Worm (Caenorhabditis elegans) whole organism, young adult: ENCODE data around the gene adh-1.

Source experiments
- F10E7.11 ChIP-seq: sonication (generic microtip); optimal IDR thresholded peaks from 2 replicates; lab custom pipeline; 2017; ENCODE audit warnings: mild to moderate bottlenecking, missing genetic modification characterization, moderate library complexity, missing compliant biosample characterization
- F37B4.10 ChIP-seq: fragments of 200-800 bp; sonication (Bioruptor generic); IDR thresholded peaks from 2 replicates; pipeline ENCODE4 v1.3.6; 2022; ENCODE audit warnings: missing genetic modification characterization, missing compliant biosample characterization
- F39B2.1 ChIP-seq: fragments of 200-800 bp; sonication (Bioruptor generic); IDR thresholded peaks from 2 replicates; pipeline ENCODE4 v1.3.6; 2022; ENCODE audit warnings: missing genetic modification reagents, missing genetic modification characterization, missing compliant biosample characterization
- F49E8.2 ChIP-seq: sonication (generic microtip); optimal IDR thresholded peaks from 3 replicates; lab custom pipeline; 2017; ENCODE audit warnings: missing genetic modification characterization, mild to moderate bottlenecking, missing compliant biosample characterization, antibody characterized with exemption, moderate library complexity; ENCODE audit not compliant: insufficient read depth
- K11D2.4 ChIP-seq: fragments of 200-800 bp; sonication (Bioruptor generic); IDR thresholded peaks from 2 replicates; pipeline ENCODE4 v1.3.6; 2022; ENCODE audit warnings: missing genetic modification reagents, missing genetic modification characterization, missing compliant biosample characterization
- K12H6.12 ChIP-seq: fragments of 200-800 bp; sonication (Bioruptor generic); optimal IDR thresholded peaks from 2 replicates; lab custom pipeline; 2018; ENCODE audit warnings: mild to moderate bottlenecking, missing genetic modification characterization, missing compliant biosample characterization
- akir-1 ChIP-seq: fragments of 200-800 bp; sonication (Bioruptor generic); optimal IDR thresholded peaks from 2 replicates; lab custom pipeline; 2018; ENCODE audit warnings: mild to moderate bottlenecking, missing genetic modification characterization, moderate library complexity, missing compliant biosample characterization
- ama-1 ChIP-seq, 3 experiments: fragments of 150-350 bp in 1 of 3; sonication (generic microtip) in 2 of 3; optimal IDR thresholded peaks; 2 replicates each; lab custom pipeline; 2014 to 2018; ENCODE audit warnings: missing biosample characterization in 2 of 3, missing genetic modification characterization in 2 of 3, missing genetic modification reagents in 2 of 3
- aptf-3 ChIP-seq: fragments of 200-800 bp; sonication (Bioruptor generic); IDR thresholded peaks from 2 replicates; pipeline ENCODE4 v1.3.6; 2022; ENCODE audit warnings: missing genetic modification characterization, missing compliant biosample characterization
- attf-3 ChIP-seq: fragments of 200-800 bp; sonication (Bioruptor generic); conservative IDR thresholded peaks from 2 replicates; pipeline ENCODE4 v1.3.6; 2022; ENCODE audit warnings: missing genetic modification reagents, missing genetic modification characterization, missing compliant biosample characterization
- attf-5 ChIP-seq: fragments of 200-800 bp; sonication (Bioruptor generic); optimal IDR thresholded peaks from 2 replicates; lab custom pipeline; 2018; ENCODE audit warnings: mild to moderate bottlenecking, missing genetic modification characterization, missing compliant biosample characterization
- ccch-3 ChIP-seq: fragments of 200-800 bp; sonication (Bioruptor generic); optimal IDR thresholded peaks from 2 replicates; lab custom pipeline; 2018; ENCODE audit warnings: mild to moderate bottlenecking, missing genetic modification characterization, missing compliant biosample characterization
- cebp-1 ChIP-seq, 2 experiments: fragments of 200-800 bp in 1 of 2; sonication (Bioruptor generic) in 1 of 2; sonication (generic microtip) in 1 of 2; IDR thresholded peaks in 1 of 2; optimal IDR thresholded peaks in 1 of 2; 2 replicates each; pipeline versions ENCODE4 v1.3.6 to Lab custom; 2017 to 2022; ENCODE audit warnings: missing compliant biosample characterization in 2 of 2, missing genetic modification characterization in 2 of 2, mild to moderate bottlenecking in 1 of 2, missing genetic modification reagents in 1 of 2, moderate library complexity in 1 of 2
- cebp-2 ChIP-seq: fragments of 200-800 bp; sonication (Bioruptor generic); IDR thresholded peaks from 2 replicates; pipeline ENCODE4 v1.3.6; 2022; ENCODE audit warnings: missing genetic modification characterization, missing compliant biosample characterization
- ceh-100 ChIP-seq: fragments of 200-800 bp; sonication (Bioruptor generic); IDR thresholded peaks from 2 replicates; pipeline ENCODE4 v1.3.6; 2022; ENCODE audit warnings: missing genetic modification reagents, missing genetic modification characterization, missing compliant biosample characterization
- ceh-27 ChIP-seq: fragments of 200-800 bp; sonication (Bioruptor generic); optimal IDR thresholded peaks from 2 replicates; lab custom pipeline; 2018; ENCODE audit warnings: mild to moderate bottlenecking, missing genetic modification characterization, moderate library complexity, missing compliant biosample characterization
- ceh-79 ChIP-seq: sonication (generic microtip); optimal IDR thresholded peaks from 2 replicates; lab custom pipeline; 2017; ENCODE audit warnings: mild to moderate bottlenecking, missing genetic modification characterization, missing compliant biosample characterization
- chd-7 ChIP-seq: sonication (generic microtip); optimal IDR thresholded peaks from 2 replicates; lab custom pipeline; 2016; ENCODE audit warnings: mild to moderate bottlenecking, missing genetic modification characterization, moderate library complexity, missing compliant biosample characterization
- dox-1 ChIP-seq: fragments of 200-800 bp; sonication (Bioruptor generic); IDR thresholded peaks from 2 replicates; pipeline ENCODE4 v1.3.6; 2022; ENCODE audit warnings: missing genetic modification reagents, missing genetic modification characterization, missing compliant biosample characterization
- fkh-3 ChIP-seq: sonication (generic microtip); optimal IDR thresholded peaks from 2 replicates; lab custom pipeline; 2016; ENCODE audit warnings: mild to moderate bottlenecking, missing genetic modification characterization, missing compliant biosample characterization
- him-1 ChIP-seq: sonication (generic microtip); optimal IDR thresholded peaks from 2 replicates; lab custom pipeline; 2016; ENCODE audit warnings: missing genotype, missing genetic modification reagents, missing genetic modification characterization, missing compliant biosample characterization
- lag-1 ChIP-seq: fragments of 200-800 bp; sonication (Bioruptor generic); IDR thresholded peaks from 2 replicates; pipeline ENCODE4 v1.3.6; 2022; ENCODE audit warnings: missing genetic modification reagents, missing genetic modification characterization, missing compliant biosample characterization
- let-607 ChIP-seq, 2 experiments: fragments of 200-800 bp in 1 of 2; sonication (Bioruptor generic) in 1 of 2; sonication (generic microtip) in 1 of 2; optimal IDR thresholded peaks; 2 replicates each; lab custom pipeline; 2016 to 2018; ENCODE audit warnings: mild to moderate bottlenecking in 2 of 2, missing compliant biosample characterization in 2 of 2, missing genetic modification characterization in 2 of 2, moderate library complexity in 2 of 2, missing genotype in 1 of 2
- lin-26 ChIP-seq: fragments of 200-800 bp; sonication (Bioruptor generic); IDR thresholded peaks from 2 replicates; pipeline ENCODE4 v1.3.6; 2022; ENCODE audit warnings: missing genetic modification reagents, missing genetic modification characterization, missing compliant biosample characterization
- lin-35 ChIP-seq, 3 experiments: fragments of 150-350 bp in 2 of 3; sonication (generic microtip) in 1 of 3; optimal IDR thresholded peaks; 2 replicates each; lab custom pipeline; 2014 to 2018; ENCODE audit warnings: missing biosample characterization in 3 of 3, missing genetic modification characterization in 3 of 3, missing genetic modification reagents in 3 of 3
- lsl-1 ChIP-seq: fragments of 200-800 bp; sonication (Bioruptor generic); optimal IDR thresholded peaks from 2 replicates; lab custom pipeline; 2018; ENCODE audit warnings: mild to moderate bottlenecking, missing genetic modification characterization, moderate library complexity, missing compliant biosample characterization
- madf-10 ChIP-seq: sonication (generic microtip); optimal IDR thresholded peaks from 2 replicates; lab custom pipeline; 2016; ENCODE audit warnings: mild to moderate bottlenecking, missing genetic modification characterization, missing compliant biosample characterization
- mcd-1 ChIP-seq: fragments of 200-800 bp; sonication (Bioruptor generic); IDR thresholded peaks from 2 replicates; pipeline ENCODE4 v1.3.6; 2022; ENCODE audit warnings: missing genetic modification reagents, missing genetic modification characterization, missing compliant biosample characterization
- nfyb-1 ChIP-seq: fragments of 200-800 bp; sonication (Bioruptor generic); IDR thresholded peaks from 2 replicates; pipeline ENCODE4 v1.3.6; 2022; ENCODE audit warnings: missing genetic modification reagents, missing genetic modification characterization, missing compliant biosample characterization
- nhr-27 ChIP-seq: fragments of 200-800 bp; sonication (Bioruptor generic); optimal IDR thresholded peaks from 2 replicates; lab custom pipeline; 2018; ENCODE audit warnings: mild to moderate bottlenecking, missing genetic modification characterization, moderate library complexity, missing compliant biosample characterization
- nhr-80 ChIP-seq: sonication (generic microtip); optimal IDR thresholded peaks from 2 replicates; lab custom pipeline; 2016; ENCODE audit warnings: missing genetic modification characterization, missing compliant biosample characterization
- nhr-90 ChIP-seq: sonication (generic microtip); optimal IDR thresholded peaks from 2 replicates; lab custom pipeline; 2016; ENCODE audit warnings: missing genotype, mild to moderate bottlenecking, missing genetic modification characterization, missing compliant biosample characterization
- pbrm-1 ChIP-seq: fragments of 200-800 bp; sonication (Bioruptor generic); IDR thresholded peaks from 2 replicates; pipeline ENCODE4 v1.3.6; 2022; ENCODE audit warnings: missing genetic modification reagents, missing genetic modification characterization, missing compliant biosample characterization
- sea-2 ChIP-seq: fragments of 200-800 bp; sonication (Bioruptor generic); IDR thresholded peaks from 2 replicates; pipeline ENCODE4 v1.3.6; 2022; ENCODE audit warnings: missing genetic modification characterization, missing compliant biosample characterization
- snpc-4 ChIP-seq, 5 experiments: fragments of 150-350 bp in 1 of 5; sonication (generic microtip) in 4 of 5; optimal IDR thresholded peaks; 2 replicates each; lab custom pipeline; 2014 to 2018; ENCODE audit warnings: missing genetic modification characterization in 5 of 5, missing biosample characterization in 3 of 5, antibody characterized with exemption in 2 of 5, mild to moderate bottlenecking in 2 of 5, missing compliant biosample characterization in 2 of 5, missing genotype in 2 of 5, moderate library complexity in 2 of 5, missing genetic modification reagents in 1 of 5
- tbx-9 ChIP-seq: sonication (generic microtip); optimal IDR thresholded peaks from 2 replicates; lab custom pipeline; 2016; ENCODE audit warnings: borderline replicate concordance, missing genetic modification characterization, inconsistent platforms, missing compliant biosample characterization
- unc-62 ChIP-seq: fragments of 150-350 bp; optimal IDR thresholded peaks from 2 replicates; lab custom pipeline; 2014; ENCODE audit warnings: missing biosample characterization, missing genetic modification reagents, missing genetic modification characterization
- zim-3 ChIP-seq: sonication (generic microtip); optimal IDR thresholded peaks from 2 replicates; lab custom pipeline; 2017; ENCODE audit warnings: mild to moderate bottlenecking, missing genetic modification characterization, moderate library complexity, missing compliant biosample characterization
- ztf-18 ChIP-seq: sonication (generic microtip); optimal IDR thresholded peaks from 2 replicates; lab custom pipeline; 2016; ENCODE audit warnings: missing genotype, mild to moderate bottlenecking, missing genetic modification characterization, missing compliant biosample characterization
- ztf-25 ChIP-seq: fragments of 200-800 bp; sonication (Bioruptor generic); IDR thresholded peaks from 2 replicates; pipeline ENCODE4 v1.3.6; 2022; ENCODE audit warnings: missing genetic modification reagents, missing genetic modification characterization, missing compliant biosample characterization

adh-1 gene

DNA sequence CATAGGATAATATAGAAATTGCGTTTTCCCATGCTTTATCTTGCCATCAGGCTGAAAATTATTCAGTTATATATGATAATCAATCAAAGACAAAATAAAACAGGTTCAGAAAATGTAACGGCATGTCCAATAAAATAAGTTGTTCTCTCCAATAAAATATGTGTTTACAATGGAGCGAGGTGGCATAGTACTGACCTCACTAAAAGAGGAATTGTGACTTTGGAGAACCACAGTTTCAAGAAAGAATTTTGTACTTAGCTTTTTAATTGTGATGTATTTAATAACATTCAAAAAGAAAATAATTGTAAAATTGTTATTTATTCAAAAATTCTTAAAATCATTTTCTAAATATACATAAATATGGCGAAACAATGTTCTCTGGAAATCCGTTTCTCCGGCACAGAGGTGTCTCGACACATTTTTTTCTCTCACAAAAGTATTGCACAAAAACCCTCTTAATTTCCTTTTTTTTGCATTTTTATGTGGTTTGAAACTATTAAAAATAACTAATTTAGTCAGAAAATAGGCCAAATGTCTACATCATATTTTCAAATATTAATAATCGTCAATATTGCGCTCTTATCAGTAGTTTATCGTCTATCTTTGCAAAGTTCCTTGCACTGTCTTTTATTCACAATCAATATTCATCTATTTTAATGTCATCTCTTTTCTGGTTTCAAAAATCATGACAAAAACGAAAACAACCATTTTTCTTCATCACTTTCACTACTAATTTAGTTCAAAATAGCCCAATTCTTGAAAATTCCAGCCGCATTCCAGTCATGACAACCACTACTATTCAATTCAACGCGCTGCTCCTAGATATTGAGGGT lies 45.4 kb downstream of the adh-1 start, which contains the start of the genes aman-2 and F58H1.3:
TSS of gene aman-2 (minus strand) at position 51 of the 833 bp plus-strand sequence.
TSS of gene F58H1.3 (plus strand) at position 783 of the 833 bp plus-strand sequence.
- TF ChIP-seq let-607 (tag; optimal IDR thresholded peaks at IDR 0.05; lab: Kevin White, UChicago) (no peak), attf-3 (GFP tag; lab: Robert Waterston, UW) (peak; percentile 30; the same call in 1 of the 2 replicates), sea-2 (no peak), F10E7.11 (no peak), ccch-3 (peak; percentile 9), pbrm-1 (GFP tag; lab: Robert Waterston, UW) (no peak), ama-1 (optimal IDR thresholded peaks at IDR 0.05; lab: Kevin White, UChicago) (no peak), ama-1 (GFP tag; optimal IDR thresholded peaks at IDR 0.05; lab: Kevin White, UChicago) (no peak), ceh-27 (GFP tag; lab: Kevin White, UChicago) (peak; percentile 50), nhr-90 (tag; lab: Kevin White, UChicago) (no peak), akir-1 (peak; percentile 29), ceh-79 (tag; lab: Kevin White, UChicago) (no peak), K11D2.4 (GFP tag; lab: Robert Waterston, UW) (no peak), K12H6.12 (peak; percentile 44), dox-1 (no peak), snpc-4 (GFP tag; optimal IDR thresholded peaks at IDR 0.05; lab: Kevin White, UChicago) (no peak), snpc-4 (tag; optimal IDR thresholded peaks at IDR 0.05; lab: Kevin White, UChicago) (peak in 1 of 4 experiments; percentile 50), ceh-100 (GFP tag; lab: Robert Waterston, UW) (peak; percentile 91), cebp-2 (GFP tag; lab: Robert Waterston, UW) (no peak), chd-7 (tag; lab: Kevin White, UChicago) (no peak), F49E8.2 (tag; lab: Kevin White, UChicago) (peak; percentile 18), nhr-80 (tag; lab: Kevin White, UChicago) (peak; percentile 1), madf-10 (tag; lab: Kevin White, UChicago) (peak; percentile 1), cebp-1 (GFP tag; IDR thresholded peaks at IDR 0.05; lab: Robert Waterston, UW) (no peak), cebp-1 (tag; optimal IDR thresholded peaks at IDR 0.05; lab: Kevin White, UChicago) (no peak), ztf-25 (GFP tag; lab: Robert Waterston, UW) (0 out of 2 replicates have a peak, but pooled peaks have one; percentile 40), attf-5 (GFP tag; lab: Kevin White, UChicago) (peak; percentile 46), him-1 (tag; lab: Kevin White, UChicago) (no peak), lin-35 (GFP tag; optimal IDR thresholded peaks at IDR 0.05; lab: Kevin White, UChicago) (no peak), fkh-3 (tag; lab: Kevin White, UChicago) (no peak), ztf-18 (tag; lab: Kevin White, UChicago) (peak; percentile 13)

DNA sequence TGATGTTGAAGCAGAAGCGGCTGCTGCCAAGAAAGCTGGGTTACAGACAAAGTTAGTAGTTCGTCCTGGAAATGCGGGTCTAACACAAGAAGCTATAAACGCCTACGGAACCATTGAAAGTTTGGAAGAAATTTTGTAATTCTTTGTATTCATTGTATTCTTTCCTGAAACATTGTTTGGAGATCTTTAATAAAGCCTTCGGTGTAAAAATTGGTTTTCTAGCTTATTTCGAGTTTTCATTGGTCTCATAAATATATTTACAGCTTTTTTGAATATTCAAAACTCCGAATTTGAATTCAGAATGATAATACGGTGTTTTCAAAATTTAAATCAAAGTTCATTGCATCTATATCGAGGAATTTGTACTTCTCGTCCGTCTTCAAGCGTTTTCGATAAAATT lies 46.8 kb downstream of the adh-1 start, which contains the start of gene F58H1.8:
TSS of gene F58H1.8 (plus strand) at position 301 of the 400 bp plus-strand sequence.
- no peak for TF ChIP-seq pbrm-1 (GFP tag; lab: Robert Waterston, UW)

DNA sequence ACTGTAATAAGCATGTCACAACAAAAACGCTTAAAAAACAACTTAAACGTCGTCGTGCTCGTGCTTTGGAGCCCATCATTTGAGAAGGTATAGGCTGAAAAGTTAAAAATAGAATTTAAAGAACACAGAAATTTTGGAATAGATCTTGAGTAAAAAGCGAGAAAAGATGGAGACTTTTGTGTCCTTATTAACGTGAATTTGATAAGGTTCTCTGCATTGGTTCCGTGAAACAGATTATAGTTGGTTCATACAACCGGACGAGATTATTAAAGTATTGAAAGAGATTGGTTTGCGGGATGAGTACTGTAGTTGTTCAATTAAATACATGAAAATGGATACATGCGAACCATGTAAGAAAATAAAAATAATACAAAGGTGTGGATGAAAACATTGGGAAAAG lies 49.7 kb downstream of the adh-1 start, which contains the start of gene gpla-1:
TSS of gene gpla-1 (minus strand) at position 101 of the 400 bp plus-strand sequence.
- TF ChIP-seq lsl-1, result no peak
- TF ChIP-seq mcd-1 (GFP tag; lab: Robert Waterston, UW), result no peak
- TF ChIP-seq cebp-2 (GFP tag; lab: Robert Waterston, UW), result no peak
- no peak for TF ChIP-seq F39B2.1 (GFP tag; lab: Robert Waterston, UW)
- no peak for TF ChIP-seq unc-62
- no peak for TF ChIP-seq zim-3 (tag; lab: Kevin White, UChicago)
- no peak for TF ChIP-seq let-607 (tag; optimal IDR thresholded peaks at IDR 0.05; lab: Kevin White, UChicago)
- TF ChIP-seq nhr-27 (tag; lab: Kevin White, UChicago), result no peak
- TF ChIP-seq lin-26 (GFP tag; lab: Robert Waterston, UW), result no peak
- no peak for TF ChIP-seq aptf-3 (GFP tag; lab: Robert Waterston, UW)
- TF ChIP-seq lag-1 (GFP tag; lab: Robert Waterston, UW), result no peak
- no peak for TF ChIP-seq F37B4.10
- TF ChIP-seq nfyb-1 (GFP tag; lab: Robert Waterston, UW), result no peak
- no peak for TF ChIP-seq tbx-9
